Worm (Caenorhabditis elegans) whole organism, L4 larva: ENCODE data around the gene acr-3.

Experiments
- ama-1 ChIP-seq: fragments of 150-350 bp; optimal IDR thresholded peaks from 2 replicates; lab custom pipeline; 2014; ENCODE audit warnings: inconsistent platforms, mixed read lengths
- ceh-28 ChIP-seq: fragments of 150-350 bp; optimal IDR thresholded peaks from 2 replicates; lab custom pipeline; 2014; ENCODE audit warnings: missing biosample characterization, missing genetic modification reagents, missing genetic modification characterization
- ceh-62 ChIP-seq: sonication (generic microtip); optimal IDR thresholded peaks from 2 replicates; lab custom pipeline; 2017; ENCODE audit warnings: missing biosample characterization, missing genetic modification characterization
- daf-19 ChIP-seq: fragments of 200-800 bp; sonication (Bioruptor generic); conservative IDR thresholded peaks from 2 replicates; pipeline ENCODE4 v1.3.6; 2022; ENCODE audit warnings: missing genetic modification characterization, missing compliant biosample characterization
- duxl-1 ChIP-seq: sonication (generic microtip); optimal IDR thresholded peaks from 2 replicates; lab custom pipeline; 2016; ENCODE audit warnings: mild to moderate bottlenecking, missing genetic modification characterization, moderate library complexity, missing compliant biosample characterization; ENCODE audit not compliant: poor library complexity
- egl-43 ChIP-seq: fragments of 200-800 bp; sonication (Bioruptor generic); IDR thresholded peaks from 2 replicates; pipeline ENCODE4 v1.3.6; 2022; ENCODE audit warnings: missing genetic modification reagents, missing genetic modification characterization, missing compliant biosample characterization
- fos-1 ChIP-seq: fragments of 150-350 bp; optimal IDR thresholded peaks from 2 replicates; lab custom pipeline; 2014; ENCODE audit warnings: missing biosample characterization, missing genetic modification characterization
- hlh-11 ChIP-seq: fragments of 200-800 bp; sonication (Bioruptor generic); optimal IDR thresholded peaks from 2 replicates; lab custom pipeline; 2018; ENCODE audit warnings: mild to moderate bottlenecking, missing genetic modification characterization, missing compliant biosample characterization
- hlh-30 ChIP-seq: sonication (generic microtip); optimal IDR thresholded peaks from 2 replicates; lab custom pipeline; 2017; ENCODE audit warnings: antibody characterized with exemption, mild to moderate bottlenecking, missing genetic modification characterization, missing compliant biosample characterization; ENCODE audit not compliant: insufficient read depth
- lir-3 ChIP-seq: sonication (generic microtip); optimal IDR thresholded peaks from 2 replicates; lab custom pipeline; 2016; ENCODE audit warnings: mild to moderate bottlenecking, missing genetic modification characterization, missing compliant biosample characterization
- lsy-2 ChIP-seq, 2 experiments: fragments of 150-350 bp in 1 of 2; sonication (generic microtip) in 1 of 2; optimal IDR thresholded peaks; 2 replicates each; lab custom pipeline; 2014 to 2017; ENCODE audit warnings: missing biosample characterization in 2 of 2, missing genetic modification characterization in 2 of 2
- nhr-237 ChIP-seq: sonication (generic microtip); optimal IDR thresholded peaks from 2 replicates; lab custom pipeline; 2017; ENCODE audit warnings: missing biosample characterization, missing genetic modification characterization
- nhr-25 ChIP-seq: sonication (generic microtip); optimal IDR thresholded peaks from 2 replicates; lab custom pipeline; 2017; ENCODE audit warnings: missing genetic modification characterization, mild to moderate bottlenecking, missing compliant biosample characterization, antibody characterized with exemption, moderate library complexity, borderline replicate concordance; ENCODE audit not compliant: insufficient read depth
- snpc-4 ChIP-seq: fragments of 150-350 bp; optimal IDR thresholded peaks from 2 replicates; lab custom pipeline; 2014; ENCODE audit warnings: missing biosample characterization, missing genetic modification characterization

DNA sequence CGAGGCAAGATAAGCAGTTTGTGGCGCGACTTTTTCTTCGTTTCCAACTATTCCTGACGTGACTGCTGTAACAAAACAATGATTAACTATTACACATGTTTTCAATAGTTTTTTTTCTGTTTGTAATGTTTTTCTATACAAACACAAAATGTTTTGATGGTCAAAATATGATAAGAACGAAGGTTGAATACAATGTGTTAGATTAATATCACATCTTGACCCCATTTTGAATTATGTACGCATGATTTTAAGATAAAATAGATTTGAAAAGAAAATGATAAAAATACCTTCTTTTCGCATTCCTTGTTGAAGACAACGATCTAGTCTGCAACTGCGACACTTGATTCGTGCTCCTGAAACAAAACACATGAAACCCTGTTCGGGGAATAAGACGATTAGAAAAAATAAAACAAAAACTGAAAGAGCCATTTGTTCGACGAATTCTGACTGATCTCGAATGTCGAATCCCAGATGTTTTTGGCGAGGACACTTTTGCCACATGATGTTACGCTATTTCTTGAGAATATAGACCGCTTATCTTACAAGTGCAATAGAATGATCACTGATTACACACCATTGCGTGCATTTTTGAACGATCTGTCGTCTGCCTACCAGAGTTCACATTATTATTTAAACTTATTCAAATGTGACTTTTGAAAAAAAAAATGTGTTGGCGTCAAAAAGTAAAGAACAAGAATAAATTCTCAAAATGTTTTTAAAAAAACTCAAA lies 44.0 kb upstream of the acr-3 start:
- no peak for TF ChIP-seq duxl-1 (tag; lab: Kevin White, UChicago)
- TF ChIP-seq ceh-62 (tag; lab: Kevin White, UChicago) = no peak
- TF ChIP-seq ceh-28 (tag; lab: Kevin White, UChicago) = no peak
- TF ChIP-seq daf-19 (GFP tag; lab: Robert Waterston, UW) = no peak
- TF ChIP-seq lir-3 (tag; lab: Kevin White, UChicago) = no peak
- TF ChIP-seq egl-43 (GFP tag; lab: Robert Waterston, UW) = no peak
- no peak for TF ChIP-seq ama-1 (lab: Kevin White, UChicago)
- TF ChIP-seq nhr-237 = no peak
- TF ChIP-seq lsy-2 (tag; optimal IDR thresholded peaks at IDR 0.05; lab: Kevin White, UChicago) = peak in 1 of 2 experiments; percentile 8
- no peak for TF ChIP-seq snpc-4 (tag; lab: Kevin White, UChicago)
- TF ChIP-seq hlh-30 (tag; lab: Kevin White, UChicago) = peak; percentile 47
- peak; percentile 81 for TF ChIP-seq hlh-11 (tag; lab: Kevin White, UChicago)
- TF ChIP-seq fos-1 (tag; lab: Kevin White, UChicago) = no peak
- no peak for TF ChIP-seq nhr-25
